4 worm cellular contexts compared by ENCODE assay signal in genomic region chrV:11798320-11798719, ce11.
TF ChIP-seq lines count a peak whose summit lies in the region.

No protein-coding gene starts in this region.

TF ChIP-seq in whole organism, L1 larva, 84 proteins besides CTCF, POLR2A, EP300 and RAD21 (continues in another document):
- TF ChIP-seq pax-3 (tag; optimal IDR thresholded peaks at IDR 0.05; lab: Kevin White, UChicago) (no peak), ces-1 (GFP tag; optimal IDR thresholded peaks at IDR 0.05; lab: Kevin White, UChicago) (no peak), egl-13 (tag; optimal IDR thresholded peaks at IDR 0.05; lab: Kevin White, UChicago) (no peak), lsy-2 (tag; optimal IDR thresholded peaks at IDR 0.05; lab: Kevin White, UChicago) (no peak), efl-1 (optimal IDR thresholded peaks at IDR 0.05; lab: Kevin White, UChicago) (no peak), efl-1 (GFP tag; optimal IDR thresholded peaks at IDR 0.05 in 1 of 2; lab: Kevin White, UChicago) (peak in 1 of 2 experiments; percentile 80), fkh-4 (tag; optimal IDR thresholded peaks at IDR 0.05; lab: Kevin White, UChicago; ENCODE audit: borderline replicate concordance) (no peak), ceh-90 (tag; optimal IDR thresholded peaks at IDR 0.05; lab: Kevin White, UChicago) (no peak), mdl-1 (tag; optimal IDR thresholded peaks at IDR 0.05; lab: Kevin White, UChicago) (no peak), sup-37 (GFP tag; optimal IDR thresholded peaks at IDR 0.05; lab: Kevin White, UChicago) (no peak), lin-14 (GFP tag; optimal IDR thresholded peaks at IDR 0.05; lab: Kevin White, UChicago) (peak; percentile 24), blmp-1 (tag; optimal IDR thresholded peaks at IDR 0.05; lab: Kevin White, UChicago) (no peak), nhr-85 (tag; lab: Kevin White, UChicago) (peak; percentile 74), efl-3 (GFP tag; optimal IDR thresholded peaks at IDR 0.05; lab: Kevin White, UChicago) (no peak), lin-35 (GFP tag; optimal IDR thresholded peaks at IDR 0.05; lab: Kevin White, UChicago) (peak in 1 of 2 experiments; percentile 53), hlh-4 (tag; optimal IDR thresholded peaks at IDR 0.05; lab: Kevin White, UChicago) (no peak), nhr-76 (tag; optimal IDR thresholded peaks at IDR 0.05; lab: Kevin White, UChicago) (no peak), fkh-10 (GFP tag; optimal IDR thresholded peaks at IDR 0.05; lab: Kevin White, UChicago) (no peak), vab-15 (tag; optimal IDR thresholded peaks at IDR 0.05; lab: Kevin White, UChicago) (no peak), nhr-71 (tag; optimal IDR thresholded peaks at IDR 0.05; lab: Kevin White, UChicago) (peak; percentile 73), elt-3 (tag; optimal IDR thresholded peaks at IDR 0.05; lab: Kevin White, UChicago) (peak in 1 of 6 experiments; percentile 19), Y116A8C.19 (tag; optimal IDR thresholded peaks at IDR 0.05; lab: Kevin White, UChicago; ENCODE audit: borderline replicate concordance) (no peak), nhr-11 (tag; optimal IDR thresholded peaks at IDR 0.05; lab: Kevin White, UChicago) (no peak)

TF ChIP-seq in whole organism, L2 larva, 48 proteins besides CTCF, POLR2A, EP300 and RAD21:
- TF ChIP-seq zag-1 (tag; optimal IDR thresholded peaks at IDR 0.05; lab: Kevin White, UChicago) (no peak), mab-5 (tag; optimal IDR thresholded peaks at IDR 0.05; lab: Kevin White, UChicago) (no peak), nhr-129 (tag; optimal IDR thresholded peaks at IDR 0.05; lab: Kevin White, UChicago) (peak; percentile 49), lin-11 (tag; optimal IDR thresholded peaks at IDR 0.05; lab: Kevin White, UChicago) (no peak), sem-4 (tag; optimal IDR thresholded peaks at IDR 0.05; lab: Kevin White, UChicago) (no peak), nhr-10 (tag; optimal IDR thresholded peaks at IDR 0.05; lab: Kevin White, UChicago) (no peak)
TF ChIP-seq in whole organism, L2 larva: peak in this region for 1.

TF ChIP-seq in whole organism, L4 larva, 104 proteins besides CTCF, POLR2A, EP300 and RAD21:
- TF ChIP-seq jun-1 (tag; optimal IDR thresholded peaks at IDR 0.05; lab: Kevin White, UChicago) = no peak
- TF ChIP-seq hlh-30 (tag; optimal IDR thresholded peaks at IDR 0.05; lab: Kevin White, UChicago; ENCODE audit: insufficient read depth) = peak; percentile 63

TF ChIP-seq in whole organism, young adult, 124 proteins besides CTCF, POLR2A, EP300 and RAD21:
- 0 out of 2 replicates have a peak, but pooled peaks have one; percentile 12 for TF ChIP-seq K11D2.4 (GFP tag; IDR thresholded peaks at IDR 0.05; lab: Robert Waterston, UW)
- no peak for TF ChIP-seq F52B5.7 (tag; optimal IDR thresholded peaks at IDR 0.05; lab: Kevin White, UChicago)
